Worm (Caenorhabditis elegans): Measurements from ENCODE around the gene Y39A1A.22.
A peak's percentile ranks its signal among the peaks of the same experiment; 100 is the strongest.

Gene Y39A1A.22

DNA sequence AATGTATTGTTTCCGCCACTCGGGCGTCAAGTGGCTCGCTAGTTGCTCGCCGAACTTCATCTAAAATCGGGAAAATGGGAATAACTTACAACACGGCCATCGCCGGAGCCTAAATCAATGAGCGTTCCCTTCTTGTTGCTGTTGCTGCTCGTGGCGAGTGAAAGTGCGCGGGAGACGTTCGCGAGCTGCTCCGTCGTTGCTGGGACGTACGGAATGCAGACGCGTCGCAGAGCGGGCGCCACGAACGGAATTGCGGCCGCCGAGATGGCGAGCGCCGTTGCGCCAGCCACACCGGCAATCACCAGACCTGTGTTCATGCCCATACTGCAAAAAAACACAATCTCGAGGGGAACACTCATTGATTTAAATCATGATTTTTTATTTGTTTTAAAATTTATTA is 347 bp downstream of the Y39A1A.22 start:
- no peak for TF ChIP-seq pat-9 (tag; optimal IDR thresholded peaks at IDR 0.05)
- no peak for TF ChIP-seq dmd-4 (tag; optimal IDR thresholded peaks at IDR 0.05; ENCODE audit: borderline replicate concordance)
- no peak for TF ChIP-seq tbx-7 (tag; optimal IDR thresholded peaks at IDR 0.05)
- TF ChIP-seq syd-9 (tag; optimal IDR thresholded peaks at IDR 0.05), result no peak
- no peak for TF ChIP-seq F13H6.1 (tag; optimal IDR thresholded peaks at IDR 0.05)
- TF ChIP-seq pax-1 (tag; optimal IDR thresholded peaks at IDR 0.05), result no peak
- no peak for TF ChIP-seq ahr-1 (tag; optimal IDR thresholded peaks at IDR 0.05)
- TF ChIP-seq Y22D7AL.16 (tag; optimal IDR thresholded peaks at IDR 0.05), result no peak
- TF ChIP-seq tbx-2 (tag; optimal IDR thresholded peaks at IDR 0.05), result no peak
- TF ChIP-seq ceh-14 (tag; optimal IDR thresholded peaks at IDR 0.05), result no peak
- TF ChIP-seq C38D4.7 (GFP tag; optimal IDR thresholded peaks at IDR 0.05), result no peak
- no peak for TF ChIP-seq elt-4 (tag; optimal IDR thresholded peaks at IDR 0.05)
- no peak for TF ChIP-seq C08G9.2 (tag; optimal IDR thresholded peaks at IDR 0.05)

DNA sequence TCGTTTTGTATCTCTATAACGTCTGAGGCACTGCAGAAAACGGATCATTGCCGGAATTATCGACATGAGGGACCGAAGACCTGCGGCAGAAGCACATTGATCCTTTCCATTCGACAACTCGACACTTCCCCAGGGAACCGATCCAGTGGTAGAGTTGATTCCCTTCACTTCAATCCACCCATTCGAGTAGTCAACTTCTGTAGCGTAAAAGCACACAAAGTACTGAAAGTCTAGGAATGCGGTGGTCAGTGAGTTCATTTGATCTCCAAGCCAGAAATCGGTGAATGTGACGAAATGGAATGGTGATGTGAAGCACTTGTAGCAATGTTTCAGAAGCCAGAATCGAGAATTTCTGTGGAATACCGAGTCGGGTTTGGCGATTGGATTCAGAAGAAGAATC is 2.3 kb downstream of the Y39A1A.22 start:
- TF ChIP-seq hlh-13 (GFP tag; optimal IDR thresholded peaks at IDR 0.05) (no peak), ttx-3 (tag; optimal IDR thresholded peaks at IDR 0.05) (no peak), ceh-31 (tag; optimal IDR thresholded peaks at IDR 0.05) (no peak), fkh-6 (tag; optimal IDR thresholded peaks at IDR 0.05) (no peak), T23F11.4 (GFP tag; optimal IDR thresholded peaks at IDR 0.05) (no peak), ceh-18 (tag; optimal IDR thresholded peaks at IDR 0.05) (no peak), K09A11.1 (tag; optimal IDR thresholded peaks at IDR 0.05; ENCODE audit: insufficient read depth) (no peak), sox-4 (tag; optimal IDR thresholded peaks at IDR 0.05) (no peak), eyg-1 (tag; optimal IDR thresholded peaks at IDR 0.05) (no peak), npax-4 (tag; optimal IDR thresholded peaks at IDR 0.05) (no peak), unc-3 (GFP tag; conservative IDR thresholded peaks at IDR 0.05) (no peak), unc-3 (tag; optimal IDR thresholded peaks at IDR 0.05) (no peak), pat-9 (tag; optimal IDR thresholded peaks at IDR 0.05) (no peak), ceh-14 (tag; optimal IDR thresholded peaks at IDR 0.05) (no peak), unc-55 (GFP tag; optimal IDR thresholded peaks at IDR 0.05) (no peak), sdc-2 (tag; optimal IDR thresholded peaks at IDR 0.05) (no peak)

DNA sequence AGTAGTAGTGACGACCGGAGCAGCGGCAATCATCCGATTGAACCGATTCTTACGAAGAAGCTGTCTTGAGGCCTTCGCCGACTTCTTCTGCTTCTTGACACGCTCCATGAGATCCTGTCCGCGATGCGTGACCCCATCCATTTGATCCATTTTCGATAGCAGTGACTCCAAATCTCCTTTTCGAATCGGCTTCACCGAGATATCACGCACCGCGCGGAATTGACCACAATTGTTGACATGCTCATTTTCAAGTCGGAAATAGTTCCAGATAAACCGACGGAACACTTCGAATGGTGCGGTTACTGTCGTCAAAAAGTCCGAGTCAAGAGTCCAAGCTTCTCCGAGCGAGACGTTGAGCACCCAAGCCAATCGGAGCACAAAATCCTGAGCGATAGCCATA is 3.0 kb downstream of the Y39A1A.22 start:
- TF ChIP-seq ets-4 (tag; optimal IDR thresholded peaks at IDR 0.05), result no peak
- no peak for TF ChIP-seq pqm-1 (tag; optimal IDR thresholded peaks at IDR 0.05)
- TF ChIP-seq F13H6.1 (tag; optimal IDR thresholded peaks at IDR 0.05), result no peak
- TF ChIP-seq hlh-15 (tag; optimal IDR thresholded peaks at IDR 0.05), result no peak
- no peak for TF ChIP-seq ceh-45 (GFP tag; IDR thresholded peaks at IDR 0.05)
- TF ChIP-seq lin-11 (tag; optimal IDR thresholded peaks at IDR 0.05), result no peak
- no peak for TF ChIP-seq pat-9 (tag; optimal IDR thresholded peaks at IDR 0.05)
- no peak for TF ChIP-seq ceh-31 (tag; optimal IDR thresholded peaks at IDR 0.05)
- TF ChIP-seq ceh-6 (GFP tag; optimal IDR thresholded peaks at IDR 0.05), result no peak
- TF ChIP-seq ceh-48 (tag; optimal IDR thresholded peaks at IDR 0.05), result no peak
- no peak for TF ChIP-seq ceh-19 (GFP tag; optimal IDR thresholded peaks at IDR 0.05)
- TF ChIP-seq npax-4 (tag; optimal IDR thresholded peaks at IDR 0.05), result no peak

DNA sequence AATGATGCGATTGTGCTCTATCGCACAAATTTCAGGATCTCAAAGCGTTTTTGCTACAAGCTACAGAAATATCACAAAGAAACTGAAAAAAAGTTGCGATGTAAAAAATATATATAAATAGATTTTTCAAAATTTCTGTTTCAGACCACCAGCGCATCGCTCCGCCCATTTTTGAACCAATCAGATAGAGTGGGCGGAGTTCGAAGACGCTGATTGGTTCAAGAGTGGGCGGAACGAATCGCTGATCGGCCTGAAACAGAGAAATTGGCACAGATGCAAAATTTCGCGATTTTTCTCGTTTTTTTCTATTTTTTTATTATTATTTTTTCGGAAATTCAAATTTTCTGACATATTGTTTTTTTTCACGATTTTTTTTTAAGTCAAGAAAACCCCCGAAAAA is 4.0 kb downstream of the Y39A1A.22 start:
- peak; percentile 61 for TF ChIP-seq nfya-1 (tag; optimal IDR thresholded peaks at IDR 0.05)
- TF ChIP-seq ceh-31 (tag; optimal IDR thresholded peaks at IDR 0.05), result no peak
- no peak for TF ChIP-seq gmeb-2 (tag; optimal IDR thresholded peaks at IDR 0.05)

DNA sequence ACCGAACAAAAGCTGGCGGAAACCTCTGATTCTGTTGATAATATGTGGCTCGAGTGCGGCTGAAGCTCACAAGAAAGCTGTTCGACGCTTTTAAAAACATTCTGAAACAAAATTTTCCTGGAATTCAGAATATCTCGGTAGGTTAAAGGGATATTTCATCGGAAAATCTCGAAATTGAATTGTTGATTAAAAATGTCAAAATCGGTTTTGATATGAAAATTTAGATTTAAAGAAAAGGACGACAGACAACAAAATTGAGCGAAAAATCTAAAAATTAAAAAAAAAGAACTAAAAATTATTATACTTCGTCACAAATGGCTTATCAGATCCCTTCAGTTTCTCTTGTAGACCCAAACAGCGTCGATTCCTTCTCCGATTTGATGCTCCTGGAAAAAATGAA is 6.4 kb downstream of the Y39A1A.22 start, which contains the start of gene Y39A1A.20:
Y39A1A.20 (minus strand) TSS at position 101 of the 400 bp plus-strand sequence.
- TF ChIP-seq nhr-11 (tag; optimal IDR thresholded peaks at IDR 0.05) (no peak), pag-3 (tag; optimal IDR thresholded peaks at IDR 0.05; ENCODE audit: borderline replicate concordance) (no peak), K09A11.1 (tag; optimal IDR thresholded peaks at IDR 0.05; ENCODE audit: insufficient read depth) (no peak)
